Fruit fly (Drosophila melanogaster) whole organism, embryonic: ENCODE results near the gene holn1.

Experiments used
- ATbp ChIP-seq: fragments of 200-800 bp; sonication (Bioruptor generic); optimal IDR thresholded peaks from 2 replicates; lab custom pipeline; 2017; ENCODE audit warnings: missing biosample characterization, mild to moderate bottlenecking, missing genetic modification characterization, missing genetic modification reagents
- Adf1 ChIP-seq: fragments of 200-800 bp; sonication (Bioruptor generic); IDR thresholded peaks from 2 replicates; pipeline ENCODE4 v1.3.6; 2022; ENCODE audit warnings: missing biosample characterization, missing genetic modification characterization
- Aef1 ChIP-seq: fragments of 200-800 bp; sonication (Bioruptor generic); IDR thresholded peaks from 3 replicates; pipeline ENCODE4 v1.3.6; 2022; ENCODE audit warnings: missing biosample characterization, missing genetic modification characterization
- BEAF-32 ChIP-seq: fragments of 200-800 bp; sonication (Bioruptor generic); optimal IDR thresholded peaks from 3 replicates; lab custom pipeline; 2017; ENCODE audit warnings: missing biosample characterization, missing genetic modification characterization, mild to moderate bottlenecking, moderate library complexity, missing genetic modification reagents
- CG12659 ChIP-seq: fragments of 200-800 bp; sonication (Bioruptor generic); optimal IDR thresholded peaks from 3 replicates; lab custom pipeline; 2017; ENCODE audit warnings: mild to moderate bottlenecking, missing biosample characterization, missing genetic modification reagents, missing genetic modification characterization
- CG13123 ChIP-seq: fragments of 200-800 bp; sonication (Bioruptor generic); optimal IDR thresholded peaks from 2 replicates; lab custom pipeline; 2016; ENCODE audit warnings: missing biosample characterization, missing genetic modification characterization
- CG1603 ChIP-seq: fragments of 200-800 bp; sonication (Bioruptor generic); optimal IDR thresholded peaks from 2 replicates; lab custom pipeline; 2019; ENCODE audit warnings: missing biosample characterization, mild to moderate bottlenecking, missing genetic modification characterization, moderate library complexity
- CG16815 ChIP-seq: fragments of 200-800 bp; sonication (Bioruptor generic); optimal IDR thresholded peaks from 3 replicates; lab custom pipeline; 2017; ENCODE audit warnings: missing biosample characterization, mild to moderate bottlenecking, missing genetic modification characterization
- CG17186 ChIP-seq: fragments of 200-800 bp; sonication (Bioruptor generic); optimal IDR thresholded peaks from 3 replicates; lab custom pipeline; 2017; ENCODE audit warnings: missing biosample characterization, missing genetic modification reagents, missing genetic modification characterization
- CG17385 ChIP-seq: fragments of 200-800 bp; sonication (Bioruptor generic); optimal IDR thresholded peaks from 3 replicates; lab custom pipeline; 2018; ENCODE audit warnings: missing biosample characterization, mild to moderate bottlenecking, missing genetic modification characterization
- CG1832 ChIP-seq: fragments of 200-800 bp; sonication (Bioruptor generic); optimal IDR thresholded peaks from 2 replicates; lab custom pipeline; 2017; ENCODE audit warnings: missing biosample characterization, mild to moderate bottlenecking, missing genetic modification characterization, inconsistent platforms
- CG34422 ChIP-seq: fragments of 200-800 bp; sonication (Bioruptor generic); IDR thresholded peaks from 3 replicates; pipeline ENCODE4 v1.3.6; 2022; ENCODE audit warnings: missing biosample characterization, missing genetic modification characterization
- CG3995 ChIP-seq: fragments of 200-800 bp; sonication (Bioruptor generic); optimal IDR thresholded peaks from 3 replicates; lab custom pipeline; 2016; ENCODE audit warnings: missing biosample characterization, missing genetic modification characterization
- CG4282 ChIP-seq: fragments of 200-800 bp; sonication (Bioruptor generic); optimal IDR thresholded peaks from 2 replicates; lab custom pipeline; 2016; ENCODE audit warnings: missing biosample characterization, missing genetic modification characterization
- CG4854 ChIP-seq: fragments of 200-800 bp; sonication (Bioruptor generic); optimal IDR thresholded peaks from 2 replicates; lab custom pipeline; 2016; ENCODE audit warnings: missing biosample characterization, missing genetic modification characterization, inconsistent platforms
- CG6683 ChIP-seq: fragments of 200-800 bp; sonication (Bioruptor generic); optimal IDR thresholded peaks from 2 replicates; lab custom pipeline; 2017; ENCODE audit warnings: missing biosample characterization, mild to moderate bottlenecking, missing genetic modification characterization, missing genetic modification reagents
- CG6689 ChIP-seq: fragments of 200-800 bp; sonication (Bioruptor generic); IDR thresholded peaks from 2 replicates; pipeline ENCODE4 v1.3.6; 2022; ENCODE audit warnings: missing biosample characterization, missing genetic modification characterization
- CG7271 ChIP-seq: fragments of 200-800 bp; sonication (Bioruptor generic); optimal IDR thresholded peaks from 2 replicates; lab custom pipeline; 2018; ENCODE audit warnings: missing biosample characterization, mild to moderate bottlenecking, missing genetic modification characterization, moderate library complexity
- CG7357 ChIP-seq: fragments of 200-800 bp; sonication (Bioruptor generic); IDR thresholded peaks from 3 replicates; pipeline ENCODE4 v1.3.6; 2022; ENCODE audit warnings: missing biosample characterization, missing genetic modification characterization
- CG8388 ChIP-seq: fragments of 200-800 bp; sonication (Bioruptor generic); optimal IDR thresholded peaks from 2 replicates; lab custom pipeline; 2019; ENCODE audit warnings: missing biosample characterization, mild to moderate bottlenecking, missing genetic modification characterization, moderate library complexity
- Dll ChIP-seq: fragments of 200-800 bp; sonication (Bioruptor generic); IDR thresholded peaks from 4 replicates; pipeline ENCODE4 v1.3.6; 2022; ENCODE audit warnings: missing biosample characterization, missing genetic modification characterization; ENCODE audit not compliant: partially characterized antibody
- Fer3 ChIP-seq: fragments of 200-800 bp; sonication (Bioruptor generic); optimal IDR thresholded peaks from 2 replicates; lab custom pipeline; 2018; ENCODE audit warnings: missing biosample characterization, mild to moderate bottlenecking, missing genetic modification characterization, moderate library complexity
- HLH3B ChIP-seq: fragments of 200-800 bp; sonication (Bioruptor generic); IDR thresholded peaks from 2 replicates; pipeline ENCODE4 v1.3.6; 2022; ENCODE audit warnings: missing biosample characterization, missing genetic modification characterization
- Hand ChIP-seq: fragments of 200-800 bp; sonication (Bioruptor generic); optimal IDR thresholded peaks from 2 replicates; lab custom pipeline; 2017; ENCODE audit warnings: mild to moderate bottlenecking, missing biosample characterization, missing genetic modification reagents, missing genetic modification characterization
- Max ChIP-seq: fragments of 200-800 bp; sonication (Bioruptor generic); optimal IDR thresholded peaks from 2 replicates; lab custom pipeline; 2016; ENCODE audit warnings: missing biosample characterization, mild to moderate bottlenecking, missing genetic modification characterization
- Mes4 ChIP-seq: fragments of 200-800 bp; sonication (Bioruptor generic); optimal IDR thresholded peaks from 2 replicates; lab custom pipeline; 2016; ENCODE audit warnings: missing biosample characterization, missing genetic modification characterization
- NC2α ChIP-seq: fragments of 200-800 bp; sonication (Bioruptor generic); optimal IDR thresholded peaks from 2 replicates; lab custom pipeline; 2016; ENCODE audit warnings: missing biosample characterization, missing genetic modification characterization
- Nf-YA ChIP-seq: fragments of 200-800 bp; sonication (Bioruptor generic); IDR thresholded peaks from 2 replicates; pipeline ENCODE4 v1.3.6; 2022; ENCODE audit warnings: missing biosample characterization, missing genetic modification characterization
- PHDP ChIP-seq: fragments of 200-800 bp; sonication (Bioruptor generic); optimal IDR thresholded peaks from 3 replicates; lab custom pipeline; 2018; ENCODE audit warnings: missing biosample characterization, mild to moderate bottlenecking, missing genetic modification characterization, moderate library complexity
- Side ChIP-seq: fragments of 200-800 bp; sonication (Bioruptor generic); optimal IDR thresholded peaks from 2 replicates; lab custom pipeline; 2016; ENCODE audit warnings: missing biosample characterization, missing genetic modification characterization
- Sin3A ChIP-seq: fragments of >200 bp; optimal IDR thresholded peaks from 2 replicates; lab custom pipeline; 2018
- ap ChIP-seq: fragments of 200-800 bp; sonication (Bioruptor generic); IDR thresholded peaks from 2 replicates; pipeline ENCODE4 v1.3.6; 2022; ENCODE audit warnings: missing biosample characterization, missing genetic modification characterization
- bbx ChIP-seq: fragments of 200-800 bp; sonication (Bioruptor generic); IDR thresholded peaks from 2 replicates; pipeline ENCODE4 v1.3.6; 2022; ENCODE audit warnings: missing biosample characterization, missing genetic modification characterization; ENCODE audit not compliant: partially characterized antibody
- dati ChIP-seq: fragments of 200-800 bp; sonication (Bioruptor generic); IDR thresholded peaks from 2 replicates; pipeline ENCODE4 v1.3.6; 2022; ENCODE audit warnings: missing biosample characterization, missing genetic modification characterization
- dmrt99B ChIP-seq: fragments of 200-800 bp; sonication (Bioruptor generic); optimal IDR thresholded peaks from 2 replicates; lab custom pipeline; 2018; ENCODE audit warnings: missing biosample characterization, mild to moderate bottlenecking, missing genetic modification characterization, moderate library complexity
- ewg ChIP-seq: fragments of 200-800 bp; sonication (Bioruptor generic); optimal IDR thresholded peaks from 3 replicates; lab custom pipeline; 2017; ENCODE audit warnings: mild to moderate bottlenecking, missing biosample characterization, missing genetic modification reagents, missing genetic modification characterization
- hb ChIP-seq: fragments of 200-800 bp; sonication (Bioruptor generic); IDR thresholded peaks from 3 replicates; pipeline ENCODE4 v1.3.6; 2022; ENCODE audit warnings: missing biosample characterization, missing genetic modification characterization; ENCODE audit not compliant: partially characterized antibody
- insv ChIP-seq, 2 experiments: fragments of 200-800 bp; sonication (Bioruptor generic); optimal IDR thresholded peaks; 3 replicates each; lab custom pipeline; 2016 to 2018; ENCODE audit warnings: missing biosample characterization in 2 of 2, missing genetic modification characterization in 2 of 2
- jing ChIP-seq: fragments of 200-800 bp; sonication (Bioruptor generic); optimal IDR thresholded peaks from 2 replicates; lab custom pipeline; 2018; ENCODE audit warnings: missing biosample characterization, mild to moderate bottlenecking, missing genetic modification characterization
- lab ChIP-seq: fragments of 200-800 bp; sonication (Bioruptor generic); optimal IDR thresholded peaks from 3 replicates; lab custom pipeline; 2017; ENCODE audit warnings: missing biosample characterization, missing genetic modification characterization, mild to moderate bottlenecking, moderate library complexity, missing genetic modification reagents
- lilli ChIP-seq: fragments of 200-800 bp; sonication (Bioruptor generic); optimal IDR thresholded peaks from 3 replicates; lab custom pipeline; 2016; ENCODE audit warnings: missing biosample characterization, missing genetic modification characterization
- nerfin-1 ChIP-seq: fragments of 200-800 bp; sonication (Bioruptor generic); optimal IDR thresholded peaks from 3 replicates; lab custom pipeline; 2019; ENCODE audit warnings: missing biosample characterization, mild to moderate bottlenecking, missing genetic modification characterization, moderate library complexity
- odd ChIP-seq: fragments of 200-800 bp; sonication (Bioruptor generic); optimal IDR thresholded peaks from 2 replicates; lab custom pipeline; 2017; ENCODE audit warnings: missing biosample characterization, mild to moderate bottlenecking, missing genetic modification characterization
- pfk ChIP-seq: fragments of 200-800 bp; sonication (Bioruptor generic); optimal IDR thresholded peaks from 2 replicates; lab custom pipeline; 2018; ENCODE audit warnings: missing biosample characterization, mild to moderate bottlenecking, missing genetic modification characterization, moderate library complexity
- ranshi ChIP-seq: fragments of 200-800 bp; sonication (Bioruptor generic); IDR thresholded peaks from 2 replicates; pipeline ENCODE4 v1.3.6; 2022; ENCODE audit warnings: missing biosample characterization, missing genetic modification characterization
- run ChIP-seq: fragments of 200-800 bp; sonication (Bioruptor generic); optimal IDR thresholded peaks from 3 replicates; lab custom pipeline; 2018; ENCODE audit warnings: missing biosample characterization, mild to moderate bottlenecking, missing genetic modification characterization
- seq ChIP-seq: fragments of 200-800 bp; sonication (Bioruptor generic); IDR thresholded peaks from 2 replicates; pipeline ENCODE4 v1.3.6; 2022; ENCODE audit warnings: missing biosample characterization, missing genetic modification characterization
- sob ChIP-seq: fragments of 200-800 bp; sonication (Bioruptor generic); IDR thresholded peaks from 2 replicates; pipeline ENCODE4 v1.3.6; 2022; ENCODE audit warnings: missing biosample characterization, missing genetic modification characterization
- tna ChIP-seq: fragments of 200-800 bp; sonication (Bioruptor generic); IDR thresholded peaks from 2 replicates; pipeline ENCODE4 v1.3.6; 2022; ENCODE audit warnings: missing biosample characterization, missing genetic modification characterization; ENCODE audit not compliant: partially characterized antibody
- unpg ChIP-seq: fragments of 200-800 bp; sonication (Bioruptor generic); optimal IDR thresholded peaks from 3 replicates; lab custom pipeline; 2018; ENCODE audit warnings: missing biosample characterization, mild to moderate bottlenecking, missing genetic modification characterization, moderate library complexity

holn1 gene

DNA sequence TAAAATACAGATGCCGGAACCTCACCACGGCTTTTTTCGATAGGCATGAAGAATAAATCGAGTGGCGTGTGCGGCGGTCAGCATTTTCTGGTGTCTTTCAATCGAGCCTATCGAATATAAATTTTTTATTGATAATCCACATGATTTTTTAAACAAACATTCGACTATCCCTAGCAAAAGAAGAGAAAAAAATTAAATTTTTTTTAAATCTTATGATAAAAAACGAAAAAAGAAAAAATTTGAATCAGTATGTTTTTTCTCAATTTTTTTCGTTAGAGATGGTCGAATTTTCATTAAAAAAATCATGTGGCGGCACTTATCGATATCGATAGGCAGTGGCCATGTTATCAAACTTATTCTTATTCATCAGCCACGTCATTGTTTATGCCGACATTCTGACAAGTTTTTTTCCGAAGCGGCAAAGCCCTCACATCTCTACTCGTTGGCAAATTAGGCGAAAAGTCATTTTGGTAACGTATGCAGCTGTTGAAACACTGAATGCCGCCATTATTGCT lies 9.2 kb upstream of the holn1 start, which contains the start of the genes SmB and KdelR (continued):
- TF ChIP-seq nerfin-1 = peak; percentile 40
- TF ChIP-seq sob (GFP tag; lab: Robert Waterston, UW) = no peak
- TF ChIP-seq CG17186 (GFP tag; lab: Kevin White, UChicago) = peak; percentile 3
- no peak for TF ChIP-seq unpg (GFP tag; lab: Kevin White, UChicago)
- TF ChIP-seq odd (GFP tag; lab: Kevin White, UChicago) = no peak
- no peak for TF ChIP-seq CG6683 (GFP tag; lab: Kevin White, UChicago)
- no peak for TF ChIP-seq insv (GFP tag; optimal IDR thresholded peaks at IDR 0.05; lab: Kevin White, UChicago)
- no peak for TF ChIP-seq CG13123
- TF ChIP-seq ewg (GFP tag; lab: Kevin White, UChicago) = peak; percentile 56
- no peak for TF ChIP-seq CG1832 (GFP tag; lab: Kevin White, UChicago)
- TF ChIP-seq Sin3A (lab: Kevin White, UChicago) = peak; percentile 44
- no peak for TF ChIP-seq Nf-YA (GFP tag; lab: Robert Waterston, UW)
- TF ChIP-seq CG4282 (GFP tag; lab: Kevin White, UChicago) = no peak
- no peak for TF ChIP-seq CG6689 (GFP tag; lab: Robert Waterston, UW)
- TF ChIP-seq Aef1 (GFP tag; lab: Robert Waterston, UW) = no peak
- peak; percentile 21 for TF ChIP-seq CG8388 (GFP tag; lab: Kevin White, UChicago)
- peak; percentile 84 for TF ChIP-seq tna (GFP tag; lab: Robert Waterston, UW)
- peak; percentile 66 for TF ChIP-seq bbx (GFP tag; lab: Robert Waterston, UW)
- TF ChIP-seq CG17385 (GFP tag; lab: Kevin White, UChicago) = no peak
- no peak for TF ChIP-seq Mes4 (GFP tag; lab: Kevin White, UChicago)
- no peak for TF ChIP-seq Fer3 (tag; lab: Kevin White, UChicago)
- TF ChIP-seq seq (GFP tag; lab: Robert Waterston, UW) = no peak
- TF ChIP-seq Adf1 (GFP tag; lab: Robert Waterston, UW) = peak; percentile 18; the same call in 1 of the 2 replicates
- peak; percentile 91 for TF ChIP-seq Dll (GFP tag; lab: Robert Waterston, UW)
- peak; percentile 16 for TF ChIP-seq CG1603 (tag; lab: Kevin White, UChicago)
- TF ChIP-seq HLH3B = no peak
- TF ChIP-seq CG7271 (tag; lab: Kevin White, UChicago) = peak; percentile 8
- peak; percentile 82 for TF ChIP-seq CG12659
- TF ChIP-seq ranshi (GFP tag; lab: Robert Waterston, UW) = no peak
- TF ChIP-seq CG16815 (GFP tag; lab: Kevin White, UChicago) = no peak
- TF ChIP-seq Side (GFP tag; lab: Kevin White, UChicago) = no peak
- no peak for TF ChIP-seq dati (GFP tag; lab: Robert Waterston, UW)
- peak; percentile 69 for TF ChIP-seq BEAF-32 (GFP tag; lab: Kevin White, UChicago)
- TF ChIP-seq jing (GFP tag; lab: Kevin White, UChicago) = no peak
- TF ChIP-seq ap (GFP tag; lab: Robert Waterston, UW) = no peak
- TF ChIP-seq hb (GFP tag; lab: Robert Waterston, UW) = peak; percentile 90
- no peak for TF ChIP-seq CG7357 (GFP tag; lab: Robert Waterston, UW)
- TF ChIP-seq CG3995 (GFP tag; lab: Kevin White, UChicago) = peak; percentile 21
- peak; percentile 22 for TF ChIP-seq PHDP
- TF ChIP-seq Max (GFP tag; lab: Kevin White, UChicago) = peak; percentile 64
- TF ChIP-seq ATbp = no peak
- TF ChIP-seq CG34422 (GFP tag; lab: Robert Waterston, UW) = peak; percentile 58; the same call in 1 of the 3 replicates
- peak; percentile 61 for TF ChIP-seq lilli (GFP tag; lab: Kevin White, UChicago)
- peak; percentile 25 for TF ChIP-seq pfk (GFP tag; lab: Kevin White, UChicago)
- TF ChIP-seq lab (GFP tag; lab: Kevin White, UChicago) = no peak
- TF ChIP-seq Hand (GFP tag; lab: Kevin White, UChicago) = no peak
- TF ChIP-seq dmrt99B (tag; lab: Kevin White, UChicago) = no peak
- no peak for TF ChIP-seq run (tag; lab: Kevin White, UChicago)
- no peak for TF ChIP-seq CG4854 (GFP tag; lab: Kevin White, UChicago)
- no peak for TF ChIP-seq NC2α (GFP tag; lab: Kevin White, UChicago)
